In genomic region chrIV:13430137-13430536, ce11 we compare ENCODE assay signal across 7 worm cellular contexts.
A peak's percentile ranks its signal among the peaks of the same experiment; 100 is the strongest.
TF ChIP-seq lines count a peak whose summit lies in the region.
"Not testable (repeated sequence)": the region's sequence is repeated elsewhere in the genome, so short reads cannot be mapped to it uniquely, and the experiment has no call there.

No protein-coding gene starts in this region.

TF ChIP-seq in whole organism, L1 larva, 84 proteins besides CTCF, POLR2A, EP300 and RAD21:
- TF ChIP-seq efl-1 (optimal IDR thresholded peaks at IDR 0.05; lab: Kevin White, UChicago) (peak in 1 of 2 experiments; percentile 0), efl-1 (GFP tag; optimal IDR thresholded peaks at IDR 0.05 in 1 of 2; lab: Kevin White, UChicago) (peak in 1 of 2 experiments; percentile 65), nhr-19 (GFP tag; conservative IDR thresholded peaks at IDR 0.05; lab: Robert Waterston, UW) (peak; percentile 66), swsn-7 (tag; optimal IDR thresholded peaks at IDR 0.05; lab: Kevin White, UChicago) (peak; percentile 20), grh-1 (GFP tag; IDR thresholded peaks at IDR 0.05; lab: Robert Waterston, UW) (0 out of 2 replicates have a peak, but pooled peaks have one; percentile 26), snpc-4 (tag; optimal IDR thresholded peaks at IDR 0.05; lab: Kevin White, UChicago) (peak; percentile 50), dsc-1 (tag; optimal IDR thresholded peaks at IDR 0.05; lab: Kevin White, UChicago) (peak; percentile 23), nhr-47 (tag; optimal IDR thresholded peaks at IDR 0.05; lab: Kevin White, UChicago) (peak; percentile 57), isw-1 (GFP tag; IDR thresholded peaks at IDR 0.05; lab: Robert Waterston, UW) (peak; percentile 42; the same call in 1 of the 2 replicates), lin-13 (GFP tag; optimal IDR thresholded peaks at IDR 0.05; lab: Kevin White, UChicago) (peak; percentile 28), tbx-2 (tag; optimal IDR thresholded peaks at IDR 0.05; lab: Kevin White, UChicago) (peak; percentile 11)

TF ChIP-seq in whole organism, L2 larva, 48 proteins besides CTCF, POLR2A, EP300 and RAD21:
- TF ChIP-seq unc-55 (GFP tag; optimal IDR thresholded peaks at IDR 0.05; lab: Kevin White, UChicago) (peak; percentile 28), lin-13 (GFP tag; optimal IDR thresholded peaks at IDR 0.05; lab: Kevin White, UChicago) (peak; percentile 39), snpc-4 (tag; optimal IDR thresholded peaks at IDR 0.05; lab: Kevin White, UChicago) (peak; percentile 84)
TF ChIP-seq in whole organism, L2 larva: peak in this region for 3; not testable (repeated sequence) for 45.

TF ChIP-seq in whole organism, L3 larva, 47 proteins besides CTCF, POLR2A, EP300 and RAD21:
- TF ChIP-seq snpc-4 (tag; optimal IDR thresholded peaks at IDR 0.05; lab: Kevin White, UChicago): peak; percentile 65

TF ChIP-seq in whole organism, L4 larva, 104 proteins besides CTCF, POLR2A, EP300 and RAD21 (continues in another document):
- peak; percentile 54; the same call in 1 of the 2 replicates for TF ChIP-seq T26A8.4 (GFP tag; IDR thresholded peaks at IDR 0.05; lab: Robert Waterston, UW)
- TF ChIP-seq saeg-2 (GFP tag; IDR thresholded peaks at IDR 0.05; lab: Robert Waterston, UW): 0 out of 2 replicates have a peak, but pooled peaks have one; percentile 51
- TF ChIP-seq hmg-1.1 (GFP tag; IDR thresholded peaks at IDR 0.05; lab: Robert Waterston, UW): peak; percentile 68
- TF ChIP-seq rbr-2 (tag; optimal IDR thresholded peaks at IDR 0.05; lab: Kevin White, UChicago): peak; percentile 5
- TF ChIP-seq dmd-6 (GFP tag; IDR thresholded peaks at IDR 0.05; lab: Robert Waterston, UW): peak; percentile 49
- TF ChIP-seq D1046.2 (GFP tag; IDR thresholded peaks at IDR 0.05; lab: Robert Waterston, UW): peak; percentile 79; the same call in 1 of the 2 replicates
- TF ChIP-seq lin-38 (GFP tag; IDR thresholded peaks at IDR 0.05; lab: Robert Waterston, UW): peak; percentile 71
- peak; percentile 87 for TF ChIP-seq egl-43 (GFP tag; IDR thresholded peaks at IDR 0.05; lab: Robert Waterston, UW)
- TF ChIP-seq snpc-1.2 (GFP tag; IDR thresholded peaks at IDR 0.05; lab: Robert Waterston, UW): peak; percentile 91
- TF ChIP-seq set-16 (GFP tag; IDR thresholded peaks at IDR 0.05; lab: Robert Waterston, UW): peak; percentile 93
- TF ChIP-seq Y48G9A.11 (GFP tag; IDR thresholded peaks at IDR 0.05; lab: Robert Waterston, UW): 0 out of 2 replicates have a peak, but pooled peaks have one; percentile 9
- peak; percentile 43; the same call in 1 of the 2 replicates for TF ChIP-seq madf-9 (GFP tag; conservative IDR thresholded peaks at IDR 0.05; lab: Robert Waterston, UW)
- peak; percentile 47; the same call in 1 of the 2 replicates for TF ChIP-seq vab-7 (GFP tag; IDR thresholded peaks at IDR 0.05; lab: Robert Waterston, UW)
- peak; percentile 51; the same call in 1 of the 2 replicates for TF ChIP-seq arid-1 (GFP tag; conservative IDR thresholded peaks at IDR 0.05; lab: Robert Waterston, UW)
- peak; percentile 68; the same call in 1 of the 2 replicates for TF ChIP-seq nhr-42 (GFP tag; IDR thresholded peaks at IDR 0.05; lab: Robert Waterston, UW)
- TF ChIP-seq lin-1 (GFP tag; IDR thresholded peaks at IDR 0.05; lab: Robert Waterston, UW): peak; percentile 25; the same call in 1 of the 2 replicates

TF ChIP-seq in whole organism, early embryonic, 17 proteins besides CTCF, POLR2A, EP300 and RAD21:
- TF ChIP-seq tbx-37 (GFP tag; conservative IDR thresholded peaks at IDR 0.05; lab: Robert Waterston, UW) (0 out of 2 replicates have a peak, but pooled peaks have one; percentile 16), pes-1 (GFP tag; IDR thresholded peaks at IDR 0.05; lab: Robert Waterston, UW) (0 out of 2 replicates have a peak, but pooled peaks have one; percentile 10)

TF ChIP-seq in whole organism, midembryonic, 9 proteins besides CTCF, POLR2A, EP300 and RAD21:
- 0 out of 2 replicates have a peak, but pooled peaks have one; percentile 52 for TF ChIP-seq tab-1 (GFP tag; IDR thresholded peaks at IDR 0.05; lab: Robert Waterston, UW)

TF ChIP-seq in whole organism, young adult, 124 proteins besides CTCF, POLR2A, EP300 and RAD21:
- TF ChIP-seq him-1 (tag; optimal IDR thresholded peaks at IDR 0.05; lab: Kevin White, UChicago): peak; percentile 46
- TF ChIP-seq ceh-100 (GFP tag; IDR thresholded peaks at IDR 0.05; lab: Robert Waterston, UW): peak; percentile 43; the same call in 1 of the 2 replicates
- TF ChIP-seq egrh-3 (GFP tag; IDR thresholded peaks at IDR 0.05; lab: Robert Waterston, UW): peak; percentile 87; the same call in 1 of the 2 replicates
- 0 out of 2 replicates have a peak, but pooled peaks have one; percentile 40 for TF ChIP-seq egl-44 (GFP tag; IDR thresholded peaks at IDR 0.05; lab: Robert Waterston, UW)
- peak; percentile 77 for TF ChIP-seq nfyb-1 (GFP tag; IDR thresholded peaks at IDR 0.05; lab: Robert Waterston, UW)
- TF ChIP-seq lin-26 (GFP tag; IDR thresholded peaks at IDR 0.05; lab: Robert Waterston, UW): peak; percentile 100
- TF ChIP-seq Y79H2A.3 (GFP tag; conservative IDR thresholded peaks at IDR 0.05; lab: Robert Waterston, UW): peak; percentile 31; the same call in 1 of the 2 replicates
- TF ChIP-seq snpc-4 (GFP tag; optimal IDR thresholded peaks at IDR 0.05; lab: Kevin White, UChicago): peak; percentile 38
- peak in 3 of 4 experiments; percentile 68 to 95 (median 92) for TF ChIP-seq snpc-4 (tag; optimal IDR thresholded peaks at IDR 0.05; lab: Kevin White, UChicago)
- TF ChIP-seq C17E4.6 (GFP tag; IDR thresholded peaks at IDR 0.05; lab: Robert Waterston, UW): 0 out of 2 replicates have a peak, but pooled peaks have one; percentile 7
- TF ChIP-seq Y95B8A.8 (GFP tag; IDR thresholded peaks at IDR 0.05; lab: Robert Waterston, UW): peak; percentile 50; the same call in 1 of the 2 replicates
- peak; percentile 65; the same call in 1 of the 2 replicates for TF ChIP-seq ztf-6 (GFP tag; IDR thresholded peaks at IDR 0.05; lab: Robert Waterston, UW)
- peak; percentile 33 for TF ChIP-seq hmg-1.2 (GFP tag; IDR thresholded peaks at IDR 0.05; lab: Robert Waterston, UW)
- TF ChIP-seq mcd-1 (GFP tag; IDR thresholded peaks at IDR 0.05; lab: Robert Waterston, UW): peak; percentile 82
- peak; percentile 66 for TF ChIP-seq madf-6 (GFP tag; IDR thresholded peaks at IDR 0.05; lab: Robert Waterston, UW)
- peak; percentile 48; the same call in 1 of the 2 replicates for TF ChIP-seq D2030.7 (GFP tag; IDR thresholded peaks at IDR 0.05; lab: Robert Waterston, UW)
- peak; percentile 87 for TF ChIP-seq attf-6 (GFP tag; IDR thresholded peaks at IDR 0.05; lab: Robert Waterston, UW)
- peak; percentile 40; the same call in 1 of the 2 replicates for TF ChIP-seq hsf-1 (GFP tag; IDR thresholded peaks at IDR 0.05; lab: Robert Waterston, UW)
- peak; percentile 44; the same call in 1 of the 2 replicates for TF ChIP-seq Y53G8AR.9 (GFP tag; conservative IDR thresholded peaks at IDR 0.05; lab: Robert Waterston, UW)
- peak; percentile 63; the same call in 1 of the 2 replicates for TF ChIP-seq pbrm-1 (GFP tag; IDR thresholded peaks at IDR 0.05; lab: Robert Waterston, UW)
- TF ChIP-seq hmg-20 (GFP tag; IDR thresholded peaks at IDR 0.05; lab: Robert Waterston, UW): 0 out of 2 replicates have a peak, but pooled peaks have one; percentile 36
- TF ChIP-seq rcor-1 (GFP tag; IDR thresholded peaks at IDR 0.05; lab: Robert Waterston, UW): peak; percentile 80
- TF ChIP-seq ekl-4 (GFP tag; IDR thresholded peaks at IDR 0.05; lab: Robert Waterston, UW): peak; percentile 67; the same call in 1 of the 2 replicates
- TF ChIP-seq tbp1 (GFP tag; optimal IDR thresholded peaks at IDR 0.05; lab: Kevin White, UChicago): peak; percentile 72
- peak; percentile 54 for TF ChIP-seq F33H1.4 (GFP tag; IDR thresholded peaks at IDR 0.05; lab: Robert Waterston, UW)
- TF ChIP-seq rpc-1 (optimal IDR thresholded peaks at IDR 0.05; lab: Kevin White, UChicago): not testable (repeated sequence)
- TF ChIP-seq rpc-1 (tag; optimal IDR thresholded peaks at IDR 0.05; lab: Kevin White, UChicago): peak; percentile 1
- TF ChIP-seq aptf-3 (GFP tag; IDR thresholded peaks at IDR 0.05; lab: Robert Waterston, UW): 0 out of 2 replicates have a peak, but pooled peaks have one; percentile 56
- peak; percentile 19; the same call in 1 of the 2 replicates for TF ChIP-seq madf-8 (GFP tag; conservative IDR thresholded peaks at IDR 0.05; lab: Robert Waterston, UW)
